Worm (Caenorhabditis elegans): ENCODE results near the gene hlh-30.

Gene hlh-30

ce11 chrIV:4039984-4040383 is 5.2 kb upstream of the hlh-30 start, which contains the start of gene F35F11.2:
Gene F35F11.2 (plus strand): TSS chrIV:4040284.
- TF ChIP-seq fkh-10 (GFP tag; optimal IDR thresholded peaks at IDR 0.05): no peak
- TF ChIP-seq lin-39 (tag; optimal IDR thresholded peaks at IDR 0.05): no peak
- no peak for TF ChIP-seq elt-1 (tag; optimal IDR thresholded peaks at IDR 0.05)
- TF ChIP-seq nfya-1 (tag; optimal IDR thresholded peaks at IDR 0.05; ENCODE audit: insufficient read depth): no peak
- no peak for TF ChIP-seq snpc-4 (tag; optimal IDR thresholded peaks at IDR 0.05)
- TF ChIP-seq ama-1 (optimal IDR thresholded peaks at IDR 0.05): no peak
- no peak for TF ChIP-seq nhr-25 (tag; optimal IDR thresholded peaks at IDR 0.05)
- TF ChIP-seq nhr-43 (tag; optimal IDR thresholded peaks at IDR 0.05; ENCODE audit: poor library complexity, severe bottlenecking): no peak

ce11 chrIV:4033490-4033889 is 1.3 kb downstream of the hlh-30 start:
- no peak for TF ChIP-seq nhr-77 (tag; optimal IDR thresholded peaks at IDR 0.05)
- no peak for TF ChIP-seq hmg-11 (tag; optimal IDR thresholded peaks at IDR 0.05)
- TF ChIP-seq ceh-82 (tag; optimal IDR thresholded peaks at IDR 0.05): no peak
- TF ChIP-seq pha-4 (tag; optimal IDR thresholded peaks at IDR 0.05): peak; percentile 72
- no peak for TF ChIP-seq ceh-9 (tag; optimal IDR thresholded peaks at IDR 0.05)
- no peak for TF ChIP-seq unc-39 (tag; optimal IDR thresholded peaks at IDR 0.05)
- no peak for TF ChIP-seq nhr-43 (tag; optimal IDR thresholded peaks at IDR 0.05; ENCODE audit: poor library complexity, severe bottlenecking)
- TF ChIP-seq fkh-2 (tag; optimal IDR thresholded peaks at IDR 0.05): peak; percentile 55
- TF ChIP-seq elt-2 (tag; optimal IDR thresholded peaks at IDR 0.05): peak; percentile 19
- TF ChIP-seq daf-12 (tag; optimal IDR thresholded peaks at IDR 0.05): no peak

ce11 chrIV:4032350-4032749 is 2.4 kb downstream of the hlh-30 start:
- TF ChIP-seq elt-3 (tag; optimal IDR thresholded peaks at IDR 0.05): peak in 2 of 3 experiments; percentile 57 to 87
- no peak for TF ChIP-seq ceh-9 (tag; optimal IDR thresholded peaks at IDR 0.05)
- peak; percentile 70 for TF ChIP-seq elt-2 (tag; optimal IDR thresholded peaks at IDR 0.05)
- TF ChIP-seq R02D3.7 (tag; optimal IDR thresholded peaks at IDR 0.05): no peak
- TF ChIP-seq ceh-82 (tag; optimal IDR thresholded peaks at IDR 0.05): no peak
- TF ChIP-seq nhr-76 (tag; optimal IDR thresholded peaks at IDR 0.05): no peak

ce11 chrIV:4030917-4031599 is 3.7 kb downstream of the hlh-30 start:
- TF ChIP-seq ceh-28 (tag; optimal IDR thresholded peaks at IDR 0.05) (no peak), ztf-11 (tag; optimal IDR thresholded peaks at IDR 0.05) (no peak), mdl-1 (tag; optimal IDR thresholded peaks at IDR 0.05) (no peak), elt-3 (tag; optimal IDR thresholded peaks at IDR 0.05) (peak in 1 of 3 experiments; percentile 15), eor-1 (tag; optimal IDR thresholded peaks at IDR 0.05) (no peak), mml-1 (tag; optimal IDR thresholded peaks at IDR 0.05) (no peak), nhr-25 (tag; optimal IDR thresholded peaks at IDR 0.05) (peak; percentile 84), R02D3.7 (tag; optimal IDR thresholded peaks at IDR 0.05) (peak; percentile 28), lin-15B (tag; optimal IDR thresholded peaks at IDR 0.05) (peak; percentile 92), nhr-23 (tag; optimal IDR thresholded peaks at IDR 0.05) (peak; percentile 75), unc-62 (GFP tag; optimal IDR thresholded peaks at IDR 0.05) (peak; percentile 48), elt-1 (tag; optimal IDR thresholded peaks at IDR 0.05) (peak; percentile 76), ceh-16 (tag; optimal IDR thresholded peaks at IDR 0.05) (no peak), nhr-43 (tag; optimal IDR thresholded peaks at IDR 0.05; ENCODE audit: poor library complexity, severe bottlenecking) (peak; percentile 56)

- TF ChIP-seq ceh-16 (tag; optimal IDR thresholded peaks at IDR 0.05) (no peak), ztf-11 (tag; optimal IDR thresholded peaks at IDR 0.05) (no peak), nhr-76 (tag; optimal IDR thresholded peaks at IDR 0.05) (no peak), skn-1 (tag; optimal IDR thresholded peaks at IDR 0.05) (no peak), zag-1 (tag; optimal IDR thresholded peaks at IDR 0.05) (no peak), nhr-23 (tag; optimal IDR thresholded peaks at IDR 0.05) (no peak), ceh-82 (tag; optimal IDR thresholded peaks at IDR 0.05) (no peak), mml-1 (tag; optimal IDR thresholded peaks at IDR 0.05) (no peak), aly-2 (tag; optimal IDR thresholded peaks at IDR 0.05) (no peak), ceh-9 (tag; optimal IDR thresholded peaks at IDR 0.05) (no peak), nfya-1 (tag; optimal IDR thresholded peaks at IDR 0.05; ENCODE audit: insufficient read depth) (no peak), nhr-12 (tag; optimal IDR thresholded peaks at IDR 0.05) (no peak), nhr-28 (tag; optimal IDR thresholded peaks at IDR 0.05) (no peak), egl-5 (tag; optimal IDR thresholded peaks at IDR 0.05) (no peak), elt-2 (tag; optimal IDR thresholded peaks at IDR 0.05) (peak; percentile 75), unc-39 (tag; optimal IDR thresholded peaks at IDR 0.05) (no peak), mdl-1 (tag; optimal IDR thresholded peaks at IDR 0.05) (no peak), pqm-1 (tag; optimal IDR thresholded peaks at IDR 0.05) (peak; percentile 41), elt-3 (tag; optimal IDR thresholded peaks at IDR 0.05) (no peak), lin-39 (tag; optimal IDR thresholded peaks at IDR 0.05) (no peak), fkh-10 (GFP tag; optimal IDR thresholded peaks at IDR 0.05) (no peak), ama-1 (optimal IDR thresholded peaks at IDR 0.05) (peak; percentile 60), jun-1 (tag; optimal IDR thresholded peaks at IDR 0.05) (peak; percentile 15), daf-12 (tag; optimal IDR thresholded peaks at IDR 0.05) (no peak), R02D3.7 (tag; optimal IDR thresholded peaks at IDR 0.05) (no peak), nhr-25 (tag; optimal IDR thresholded peaks at IDR 0.05) (peak; percentile 33), ZK546.5 (tag; optimal IDR thresholded peaks at IDR 0.05) (no peak)
Measured at ce11 chrIV:4029288-4029687, 5.5 kb downstream of the hlh-30 start.

Data from whole organism, L3 larva.